Fruit fly (Drosophila melanogaster) whole organism, pupa: ENCODE data around the gene gish.

Experiments
- CG10348 ChIP-seq: fragments of 200-800 bp; sonication (Bioruptor generic); IDR thresholded peaks from 2 replicates; pipeline ENCODE4 v1.3.6; 2022; ENCODE audit warnings: missing biosample characterization, missing genetic modification characterization
- CG12605 ChIP-seq: fragments of 200-800 bp; sonication (Bioruptor generic); IDR thresholded peaks from 2 replicates; pipeline ENCODE4 v1.3.6; 2022; ENCODE audit warnings: missing biosample characterization, missing genetic modification characterization
- CG13204 ChIP-seq: fragments of 200-800 bp; sonication (Bioruptor generic); optimal IDR thresholded peaks from 2 replicates; lab custom pipeline; 2018; ENCODE audit warnings: missing biosample characterization, mild to moderate bottlenecking, missing genetic modification characterization, moderate library complexity
- CG14655 ChIP-seq: fragments of 200-800 bp; sonication (Bioruptor generic); optimal IDR thresholded peaks from 3 replicates; lab custom pipeline; 2017; ENCODE audit warnings: mild to moderate bottlenecking, missing biosample characterization, missing genetic modification reagents, missing genetic modification characterization
- CG15710 ChIP-seq: fragments of 200-800 bp; sonication (Bioruptor generic); optimal IDR thresholded peaks from 2 replicates; lab custom pipeline; 2018; ENCODE audit warnings: missing biosample characterization, mild to moderate bottlenecking, missing genetic modification characterization, moderate library complexity
- CG17806 ChIP-seq: fragments of 200-800 bp; sonication (Bioruptor generic); optimal IDR thresholded peaks from 2 replicates; lab custom pipeline; 2018; ENCODE audit warnings: missing biosample characterization, mild to moderate bottlenecking, missing genetic modification characterization, moderate library complexity
- CG32121 ChIP-seq: fragments of 200-800 bp; sonication (Bioruptor generic); IDR thresholded peaks from 2 replicates; pipeline ENCODE4 v1.3.6; 2022; ENCODE audit warnings: missing biosample characterization, missing genetic modification characterization
- CG34367 ChIP-seq: fragments of 200-800 bp; sonication (Bioruptor generic); optimal IDR thresholded peaks from 2 replicates; lab custom pipeline; 2018; ENCODE audit warnings: missing biosample characterization, mild to moderate bottlenecking, missing genetic modification characterization
- CG4496 ChIP-seq: fragments of 200-800 bp; sonication (Bioruptor generic); IDR thresholded peaks from 3 replicates; pipeline ENCODE4 v1.3.6; 2022; ENCODE audit warnings: missing biosample characterization, missing genetic modification characterization
- CG8159 ChIP-seq: fragments of 200-800 bp; sonication (Bioruptor generic); optimal IDR thresholded peaks from 3 replicates; lab custom pipeline; 2018; ENCODE audit warnings: missing biosample characterization, mild to moderate bottlenecking, missing genetic modification characterization, moderate library complexity
- CG8301 ChIP-seq: fragments of 200-800 bp; sonication (Bioruptor generic); optimal IDR thresholded peaks from 2 replicates; lab custom pipeline; 2018; ENCODE audit warnings: missing biosample characterization, mild to moderate bottlenecking, missing genetic modification characterization
- CG9948 ChIP-seq: fragments of 200-800 bp; sonication (Bioruptor generic); optimal IDR thresholded peaks from 2 replicates; lab custom pipeline; 2018; ENCODE audit warnings: missing biosample characterization, mild to moderate bottlenecking, missing genetic modification characterization, moderate library complexity
- D1 ChIP-seq: fragments of 200-800 bp; sonication (Bioruptor generic); optimal IDR thresholded peaks from 2 replicates; lab custom pipeline; 2018; ENCODE audit warnings: missing biosample characterization, mild to moderate bottlenecking, missing genetic modification characterization, moderate library complexity
- EcR ChIP-seq: fragments of 200-800 bp; sonication (Bioruptor generic); optimal IDR thresholded peaks from 3 replicates; lab custom pipeline; 2019; ENCODE audit warnings: missing biosample characterization, missing genetic modification characterization, mild to moderate bottlenecking, moderate library complexity, missing genetic modification reagents
- Ets98B ChIP-seq: fragments of 200-800 bp; sonication (Bioruptor generic); IDR thresholded peaks from 2 replicates; pipeline ENCODE4 v1.3.6; 2022; ENCODE audit warnings: missing biosample characterization, missing genetic modification characterization
- Pif1A ChIP-seq: fragments of 200-800 bp; sonication (Bioruptor generic); optimal IDR thresholded peaks from 3 replicates; lab custom pipeline; 2016; ENCODE audit warnings: missing biosample characterization, missing genetic modification characterization
- Pif1B ChIP-seq: fragments of 200-800 bp; sonication (Bioruptor generic); optimal IDR thresholded peaks from 3 replicates; lab custom pipeline; 2016; ENCODE audit warnings: missing biosample characterization, missing genetic modification characterization
- Snoo ChIP-seq: fragments of 200-800 bp; sonication (Bioruptor generic); optimal IDR thresholded peaks from 3 replicates; lab custom pipeline; 2017; ENCODE audit warnings: missing biosample characterization, mild to moderate bottlenecking, missing genetic modification characterization, inconsistent platforms
- fd96Ca ChIP-seq: fragments of 200-800 bp; sonication (Bioruptor generic); IDR thresholded peaks from 3 replicates; pipeline ENCODE4 v1.3.6; 2022; ENCODE audit warnings: missing biosample characterization, missing genetic modification characterization
- gl ChIP-seq: fragments of 200-800 bp; sonication (Bioruptor generic); optimal IDR thresholded peaks from 2 replicates; lab custom pipeline; 2018; ENCODE audit warnings: missing biosample characterization, mild to moderate bottlenecking, missing genetic modification characterization
- rn ChIP-seq: fragments of 200-800 bp; sonication (Bioruptor generic); IDR thresholded peaks from 2 replicates; pipeline ENCODE4 v1.3.6; 2022; ENCODE audit warnings: missing biosample characterization, missing genetic modification characterization

Gene gish

dm6 chr3R:16341817-16342374 is 69.6 kb downstream of the gish start, which contains the start of the genes SF2 and pad:
Gene SF2, minus strand, starts transcription at chr3R:16341988.
Gene pad, plus strand, starts transcription at chr3R:16342318.
- no peak for TF ChIP-seq EcR
- TF ChIP-seq CG34367 (tag; lab: Kevin White, UChicago): peak; percentile 35
- TF ChIP-seq CG8301 (tag; lab: Kevin White, UChicago): peak; percentile 29
- no peak for TF ChIP-seq D1 (tag; lab: Kevin White, UChicago)
- TF ChIP-seq CG15710 (tag; lab: Kevin White, UChicago): peak; percentile 69
- TF ChIP-seq CG10348 (GFP tag; lab: Robert Waterston, UW): no peak
- no peak for TF ChIP-seq Pif1B (GFP tag; lab: Kevin White, UChicago)
- TF ChIP-seq Ets98B: peak; percentile 42; the same call in 1 of the 2 replicates
- no peak for TF ChIP-seq Pif1A (GFP tag; lab: Kevin White, UChicago)
- TF ChIP-seq CG13204 (GFP tag; lab: Kevin White, UChicago): no peak
- TF ChIP-seq fd96Ca: no peak
- peak; percentile 32 for TF ChIP-seq CG9948
- TF ChIP-seq Snoo (tag; lab: Kevin White, UChicago): peak; percentile 69
- 0 out of 2 replicates have a peak, but pooled peaks have one; percentile 14 for TF ChIP-seq CG32121 (GFP tag; lab: Robert Waterston, UW)
- TF ChIP-seq CG17806 (tag; lab: Kevin White, UChicago): peak; percentile 57
- TF ChIP-seq gl (tag; lab: Kevin White, UChicago): no peak
- no peak for TF ChIP-seq rn (GFP tag; lab: Robert Waterston, UW)
- TF ChIP-seq CG14655: no peak
- TF ChIP-seq CG8159: peak; percentile 75
- TF ChIP-seq CG12605 (GFP tag; lab: Robert Waterston, UW): no peak
- TF ChIP-seq CG4496 (GFP tag; lab: Robert Waterston, UW): peak; percentile 47; the same call in 2 of the 3 replicates
- TF ChIP-seq, all 21 proteins: peak for 10

dm6 chr3R:16347626-16348264 is 75.5 kb downstream of the gish start:
- TF ChIP-seq D1 (tag; lab: Kevin White, UChicago): no peak
- no peak for TF ChIP-seq CG8301 (tag; lab: Kevin White, UChicago)
- TF ChIP-seq CG8159: no peak
- no peak for TF ChIP-seq Snoo (tag; lab: Kevin White, UChicago)
- no peak for TF ChIP-seq CG34367 (tag; lab: Kevin White, UChicago)
- TF ChIP-seq gl (tag; lab: Kevin White, UChicago): no peak
- no peak for TF ChIP-seq CG9948
- no peak for TF ChIP-seq CG15710 (tag; lab: Kevin White, UChicago)
- no peak for TF ChIP-seq CG10348 (GFP tag; lab: Robert Waterston, UW)
- no peak for TF ChIP-seq CG14655
- TF ChIP-seq Pif1A (GFP tag; lab: Kevin White, UChicago): no peak
- TF ChIP-seq fd96Ca: no peak
- no peak for TF ChIP-seq EcR
- TF ChIP-seq CG13204 (GFP tag; lab: Kevin White, UChicago): no peak
- TF ChIP-seq CG4496 (GFP tag; lab: Robert Waterston, UW): no peak
- TF ChIP-seq Pif1B (GFP tag; lab: Kevin White, UChicago): no peak
- TF ChIP-seq CG12605 (GFP tag; lab: Robert Waterston, UW): no peak
- no peak for TF ChIP-seq Ets98B
- no peak for TF ChIP-seq CG17806 (tag; lab: Kevin White, UChicago)
- TF ChIP-seq rn (GFP tag; lab: Robert Waterston, UW): no peak
- TF ChIP-seq, all 21 proteins: peak for 0

- TF ChIP-seq CG13204 (GFP tag; lab: Kevin White, UChicago) (no peak), CG10348 (GFP tag; lab: Robert Waterston, UW) (no peak), CG14655 (no peak), CG12605 (GFP tag; lab: Robert Waterston, UW) (no peak), CG15710 (tag; lab: Kevin White, UChicago) (no peak), rn (GFP tag; lab: Robert Waterston, UW) (no peak), Pif1B (GFP tag; lab: Kevin White, UChicago) (no peak)
Observed at dm6 chr3R:16348289-16348688, 76.0 kb downstream of the gish start.

- no peak for TF ChIP-seq fd96Ca
- no peak for TF ChIP-seq CG15710 (tag; lab: Kevin White, UChicago)
- TF ChIP-seq CG8301 (tag; lab: Kevin White, UChicago): no peak
- TF ChIP-seq CG32121 (GFP tag; lab: Robert Waterston, UW): no peak
- 0 out of 2 replicates have a peak, but pooled peaks have one; percentile 6 for TF ChIP-seq Ets98B
- peak; percentile 24; the same call in 1 of the 3 replicates for TF ChIP-seq CG4496 (GFP tag; lab: Robert Waterston, UW)
- TF ChIP-seq CG8159: no peak
- no peak for TF ChIP-seq Snoo (tag; lab: Kevin White, UChicago)
Observed at dm6 chr3R:16349111-16349655, 76.9 kb downstream of the gish start, which contains the start of the genes CG14879 and Manf. Gene CG14879, minus strand, starts transcription at chr3R:16349226. Gene Manf, plus strand, starts transcription at chr3R:16349404.

- TF ChIP-seq CG13204 (GFP tag; lab: Kevin White, UChicago): no peak
- no peak for TF ChIP-seq D1 (tag; lab: Kevin White, UChicago)
- TF ChIP-seq EcR: no peak
- TF ChIP-seq CG10348 (GFP tag; lab: Robert Waterston, UW): no peak
- no peak for TF ChIP-seq CG32121 (GFP tag; lab: Robert Waterston, UW)
- TF ChIP-seq CG8159: no peak
- no peak for TF ChIP-seq CG17806 (tag; lab: Kevin White, UChicago)
- no peak for TF ChIP-seq CG8301 (tag; lab: Kevin White, UChicago)
- TF ChIP-seq CG12605 (GFP tag; lab: Robert Waterston, UW): no peak
- TF ChIP-seq CG34367 (tag; lab: Kevin White, UChicago): no peak
- TF ChIP-seq CG14655: no peak
- TF ChIP-seq Pif1A (GFP tag; lab: Kevin White, UChicago): no peak
- no peak for TF ChIP-seq fd96Ca
- no peak for TF ChIP-seq CG4496 (GFP tag; lab: Robert Waterston, UW)
- TF ChIP-seq gl (tag; lab: Kevin White, UChicago): no peak
- TF ChIP-seq Ets98B: no peak
- TF ChIP-seq rn (GFP tag; lab: Robert Waterston, UW): no peak
- TF ChIP-seq CG9948: no peak
Observed at dm6 chr3R:16350400-16350799, 78.1 kb downstream of the gish start.
